Worm (Caenorhabditis elegans) whole organism, L2 larva: ENCODE measurements around the gene nhr-202.

ENCODE experiments used
- F13H6.1 ChIP-seq: sonication (generic microtip); optimal IDR thresholded peaks from 2 replicates; lab custom pipeline; 2016; ENCODE audit warnings: missing genetic modification characterization, missing compliant biosample characterization
- R02D3.7 ChIP-seq: fragments of 150-350 bp; optimal IDR thresholded peaks from 2 replicates; lab custom pipeline; 2014; ENCODE audit warnings: missing biosample characterization, missing genetic modification characterization
- ZK546.5 ChIP-seq: sonication (generic microtip); optimal IDR thresholded peaks from 2 replicates; lab custom pipeline; 2017; ENCODE audit warnings: missing biosample characterization, missing genetic modification characterization
- ama-1 ChIP-seq: fragments of 150-350 bp; optimal IDR thresholded peaks from 2 replicates; lab custom pipeline; 2018; ENCODE audit warnings: inconsistent platforms
- ceh-16 ChIP-seq: fragments of 150-350 bp; optimal IDR thresholded peaks from 2 replicates; lab custom pipeline; 2014; ENCODE audit warnings: missing biosample characterization, missing genetic modification characterization
- ceh-82 ChIP-seq: fragments of 150-350 bp; optimal IDR thresholded peaks from 2 replicates; lab custom pipeline; 2014; ENCODE audit warnings: missing biosample characterization, missing genetic modification characterization
- crh-2 ChIP-seq: sonication (generic microtip); optimal IDR thresholded peaks from 2 replicates; lab custom pipeline; 2017; ENCODE audit warnings: missing biosample characterization, missing genetic modification characterization
- dmd-4 ChIP-seq: sonication (generic microtip); optimal IDR thresholded peaks from 2 replicates; lab custom pipeline; 2017; ENCODE audit warnings: missing biosample characterization, missing genetic modification characterization
- elt-1 ChIP-seq: fragments of 150-350 bp; optimal IDR thresholded peaks from 2 replicates; lab custom pipeline; 2014; ENCODE audit warnings: missing biosample characterization, missing genetic modification characterization
- elt-3 ChIP-seq: sonication (generic microtip); optimal IDR thresholded peaks from 2 replicates; lab custom pipeline; 2017; ENCODE audit warnings: missing biosample characterization, missing genetic modification characterization
- fos-1 ChIP-seq: fragments of 150-350 bp; optimal IDR thresholded peaks from 2 replicates; lab custom pipeline; 2014; ENCODE audit warnings: missing biosample characterization, missing genetic modification characterization
- gmeb-1 ChIP-seq: fragments of 150-350 bp; optimal IDR thresholded peaks from 2 replicates; lab custom pipeline; 2014; ENCODE audit warnings: missing biosample characterization, missing genetic modification characterization
- lin-13 ChIP-seq: fragments of 150-350 bp; optimal IDR thresholded peaks from 2 replicates; lab custom pipeline; 2014; ENCODE audit warnings: missing biosample characterization, missing genetic modification reagents, missing genetic modification characterization
- lsy-2 ChIP-seq, 2 experiments: fragments of 150-350 bp in 1 of 2; sonication (generic microtip) in 1 of 2; optimal IDR thresholded peaks; 2 replicates each; lab custom pipeline; 2014 to 2017; ENCODE audit warnings: missing biosample characterization in 2 of 2, missing genetic modification characterization in 2 of 2
- mab-5 ChIP-seq: fragments of 150-350 bp; optimal IDR thresholded peaks from 2 replicates; lab custom pipeline; 2014; ENCODE audit warnings: missing biosample characterization, missing genetic modification characterization
- mbf-1 ChIP-seq: sonication (generic microtip); optimal IDR thresholded peaks from 2 replicates; lab custom pipeline; 2017; ENCODE audit warnings: missing biosample characterization, missing genetic modification characterization
- nhr-10 ChIP-seq: sonication (generic microtip); optimal IDR thresholded peaks from 2 replicates; lab custom pipeline; 2017; ENCODE audit warnings: missing biosample characterization, missing genetic modification characterization
- nhr-129 ChIP-seq: fragments of 150-350 bp; optimal IDR thresholded peaks from 2 replicates; lab custom pipeline; 2014; ENCODE audit warnings: missing biosample characterization, missing genetic modification characterization
- nhr-21 ChIP-seq: fragments of 150-350 bp; optimal IDR thresholded peaks from 2 replicates; lab custom pipeline; 2014; ENCODE audit warnings: missing biosample characterization, missing genetic modification characterization
- nhr-23 ChIP-seq: fragments of 150-350 bp; optimal IDR thresholded peaks from 2 replicates; lab custom pipeline; 2014; ENCODE audit warnings: missing biosample characterization, missing genetic modification reagents, missing genetic modification characterization
- nhr-237 ChIP-seq: fragments of 150-350 bp; optimal IDR thresholded peaks from 2 replicates; lab custom pipeline; 2014; ENCODE audit warnings: missing biosample characterization, missing genetic modification characterization
- nhr-25 ChIP-seq: fragments of 150-350 bp; sonication (generic microtip); optimal IDR thresholded peaks from 3 replicates; lab custom pipeline; 2014; ENCODE audit warnings: missing biosample characterization, missing genetic modification characterization
- peb-1 ChIP-seq: fragments of 150-350 bp; optimal IDR thresholded peaks from 2 replicates; lab custom pipeline; 2014; ENCODE audit warnings: missing biosample characterization, missing genetic modification characterization
- skn-1 ChIP-seq: sonication (generic microtip); optimal IDR thresholded peaks from 2 replicates; lab custom pipeline; 2017; ENCODE audit warnings: missing biosample characterization, missing genetic modification characterization
- sma-3 ChIP-seq: sonication (generic microtip); optimal IDR thresholded peaks from 2 replicates; lab custom pipeline; 2016; ENCODE audit warnings: missing genetic modification reagents, missing genetic modification characterization, missing compliant biosample characterization
- sma-9 ChIP-seq, 2 experiments: fragments of 150-350 bp in 1 of 2; sonication (generic microtip) in 1 of 2; optimal IDR thresholded peaks; 2 replicates each; lab custom pipeline; 2014 to 2016; ENCODE audit warnings: missing genetic modification characterization in 2 of 2, mild to moderate bottlenecking in 1 of 2, missing biosample characterization in 1 of 2, missing compliant biosample characterization in 1 of 2, missing genetic modification reagents in 1 of 2, moderate library complexity in 1 of 2
- unc-55 ChIP-seq: fragments of 150-350 bp; sonication (generic microtip); optimal IDR thresholded peaks from 3 replicates; lab custom pipeline; 2014; ENCODE audit warnings: missing biosample characterization, missing genetic modification reagents, missing genetic modification characterization
- zag-1 ChIP-seq: fragments of 150-350 bp; optimal IDR thresholded peaks from 2 replicates; lab custom pipeline; 2014; ENCODE audit warnings: missing biosample characterization, missing genetic modification characterization
- ztf-1 ChIP-seq: fragments of 200-800 bp; sonication (Bioruptor generic); conservative IDR thresholded peaks from 2 replicates; pipeline ENCODE4 v1.3.6; 2022; ENCODE audit warnings: missing genetic modification characterization, missing compliant biosample characterization
- ztf-4 ChIP-seq: fragments of 150-350 bp; optimal IDR thresholded peaks from 2 replicates; lab custom pipeline; 2014; ENCODE audit warnings: missing biosample characterization, missing genetic modification characterization

The nhr-202 gene

DNA sequence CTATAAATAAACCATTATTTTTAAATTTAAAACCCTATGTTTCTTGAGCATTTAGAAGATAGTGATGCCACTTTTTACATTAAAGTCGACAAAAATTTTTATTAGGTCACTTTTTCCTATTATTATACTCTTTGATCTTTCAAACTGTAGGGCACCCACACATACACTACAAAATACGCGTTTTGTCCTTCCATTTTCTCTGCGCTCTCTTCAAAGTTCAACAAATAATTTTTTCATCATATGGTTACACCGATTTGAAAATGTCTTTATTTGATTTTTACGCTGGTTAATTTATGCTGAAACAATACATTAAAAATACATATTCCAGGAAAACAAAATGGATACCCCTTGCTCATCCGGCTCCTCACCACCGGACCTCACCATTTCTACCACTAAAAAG lies at the start of gene nhr-202:
Gene nhr-202 (plus strand): TSS at position 326 of the 400 bp plus-strand sequence.
- TF ChIP-seq ZK546.5 (tag; lab: Kevin White, UChicago), result no peak
- peak; percentile 65 for TF ChIP-seq crh-2
- TF ChIP-seq R02D3.7, result no peak
- TF ChIP-seq sma-9 (GFP tag; optimal IDR thresholded peaks at IDR 0.05; lab: Kevin White, UChicago), result peak; percentile 83
- TF ChIP-seq sma-9 (tag; optimal IDR thresholded peaks at IDR 0.05; lab: Kevin White, UChicago), result no peak
- peak; percentile 52 for TF ChIP-seq fos-1 (tag; lab: Kevin White, UChicago)
- TF ChIP-seq nhr-129 (tag; lab: Kevin White, UChicago), result peak; percentile 68
- TF ChIP-seq F13H6.1 (tag; lab: Kevin White, UChicago), result peak; percentile 4
- no peak for TF ChIP-seq nhr-21
- peak; percentile 12 for TF ChIP-seq gmeb-1
- peak; percentile 34 for TF ChIP-seq nhr-25

DNA sequence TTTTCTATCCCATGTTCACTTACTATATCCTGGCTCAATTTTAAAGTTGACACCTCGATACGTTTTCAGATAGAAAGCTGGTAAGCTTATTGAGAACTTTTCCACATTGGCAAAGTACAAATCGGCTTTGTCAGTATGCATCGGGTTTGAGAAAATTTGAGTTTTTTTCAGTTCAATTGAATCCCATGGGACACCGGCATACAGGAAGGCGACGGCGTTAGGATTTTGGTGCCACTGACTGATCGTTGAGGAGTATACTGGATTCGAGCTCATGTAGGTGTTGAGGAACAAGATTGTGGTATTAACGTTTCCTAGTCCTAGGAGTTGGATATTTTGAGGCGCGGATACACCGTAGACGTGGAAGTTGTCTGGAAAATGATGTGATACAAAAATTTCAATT lies 49.6 kb upstream of the nhr-202 start:
- TF ChIP-seq nhr-237 (tag; lab: Kevin White, UChicago), result no peak
- TF ChIP-seq ztf-1 (GFP tag; lab: Robert Waterston, UW), result no peak
- no peak for TF ChIP-seq nhr-129 (tag; lab: Kevin White, UChicago)
- TF ChIP-seq ceh-16, result no peak
- TF ChIP-seq ZK546.5 (tag; lab: Kevin White, UChicago), result no peak
- no peak for TF ChIP-seq zag-1 (tag; lab: Kevin White, UChicago)
- TF ChIP-seq mab-5 (tag; lab: Kevin White, UChicago), result no peak
- TF ChIP-seq ztf-4 (tag; lab: Kevin White, UChicago), result no peak
- TF ChIP-seq nhr-25, result no peak
- TF ChIP-seq crh-2, result no peak
- TF ChIP-seq unc-55 (GFP tag; lab: Kevin White, UChicago), result no peak
- no peak for TF ChIP-seq sma-3 (GFP tag; lab: Kevin White, UChicago)
- TF ChIP-seq nhr-23 (tag; lab: Kevin White, UChicago), result no peak
- no peak for TF ChIP-seq mbf-1 (tag; lab: Kevin White, UChicago)
- no peak for TF ChIP-seq ama-1 (lab: Kevin White, UChicago)
- TF ChIP-seq R02D3.7, result no peak
- TF ChIP-seq skn-1 (tag; lab: Kevin White, UChicago), result no peak
- no peak for TF ChIP-seq dmd-4 (tag; lab: Kevin White, UChicago)
- no peak for TF ChIP-seq elt-1 (tag; lab: Kevin White, UChicago)
- TF ChIP-seq, all 48 proteins: peak for 0

- TF ChIP-seq elt-3 (no peak), ztf-4 (tag; lab: Kevin White, UChicago) (no peak), sma-9 (GFP tag; optimal IDR thresholded peaks at IDR 0.05; lab: Kevin White, UChicago) (peak; percentile 46), sma-9 (tag; optimal IDR thresholded peaks at IDR 0.05; lab: Kevin White, UChicago) (no peak), lsy-2 (tag; optimal IDR thresholded peaks at IDR 0.05; lab: Kevin White, UChicago) (no peak), mab-5 (tag; lab: Kevin White, UChicago) (no peak), fos-1 (tag; lab: Kevin White, UChicago) (peak; percentile 69)
Observed at ce11 chrV:414630-415029, 47.8 kb upstream of the nhr-202 start, which contains the start of gene dod-19. dod-19 (minus strand) TSS chrV:414759.

DNA sequence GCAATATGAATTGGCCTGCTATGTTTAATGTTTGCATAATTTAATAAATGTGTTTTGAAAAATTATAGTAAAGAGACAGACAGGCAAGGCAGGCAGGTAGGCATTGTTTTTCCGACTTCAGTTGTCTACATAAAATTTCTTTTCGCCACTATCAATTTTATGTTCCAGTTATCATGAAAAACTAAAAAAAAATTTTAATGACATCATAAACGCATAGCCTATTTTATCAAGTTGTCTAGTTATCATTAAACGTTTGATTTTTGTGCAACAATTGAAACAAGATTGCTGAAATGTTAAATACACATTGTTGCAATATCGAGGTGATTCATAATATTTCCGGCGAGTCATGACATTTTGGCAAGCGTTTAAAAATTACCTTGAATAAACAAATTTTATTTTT lies 47.3 kb upstream of the nhr-202 start:
- TF ChIP-seq peb-1 (tag; lab: Kevin White, UChicago) (no peak), fos-1 (tag; lab: Kevin White, UChicago) (peak; percentile 79)

- TF ChIP-seq ceh-82 (tag; lab: Kevin White, UChicago), result no peak
- no peak for TF ChIP-seq nhr-21
- TF ChIP-seq sma-9 (GFP tag; optimal IDR thresholded peaks at IDR 0.05; lab: Kevin White, UChicago), result peak; percentile 31
- no peak for TF ChIP-seq sma-9 (tag; optimal IDR thresholded peaks at IDR 0.05; lab: Kevin White, UChicago)
- no peak for TF ChIP-seq mab-5 (tag; lab: Kevin White, UChicago)
- no peak for TF ChIP-seq lin-13 (GFP tag; lab: Kevin White, UChicago)
- TF ChIP-seq dmd-4 (tag; lab: Kevin White, UChicago), result no peak
- peak; percentile 54 for TF ChIP-seq fos-1 (tag; lab: Kevin White, UChicago)
- TF ChIP-seq ceh-16, result no peak
- TF ChIP-seq nhr-10 (tag; lab: Kevin White, UChicago), result no peak
- no peak for TF ChIP-seq sma-3 (GFP tag; lab: Kevin White, UChicago)
- no peak for TF ChIP-seq gmeb-1
Observed at ce11 chrV:417656-418353, 44.6 kb upstream of the nhr-202 start, which contains the start of gene irg-8. irg-8 (minus strand) TSS chrV:417706.
